Worm (Caenorhabditis elegans) whole organism, early embryonic: ENCODE data around the gene W07G4.2.

Experiments
- ama-1 ChIP-seq: fragments of 150-350 bp; optimal IDR thresholded peaks from 2 replicates; lab custom pipeline; 2014
- hnd-1 ChIP-seq: sonication (generic microtip); optimal IDR thresholded peaks from 2 replicates; lab custom pipeline; 2016; ENCODE audit warnings: missing genetic modification characterization, missing compliant biosample characterization
- tbx-11 ChIP-seq: fragments of 200-800 bp; sonication (Bioruptor generic); IDR thresholded peaks from 2 replicates; pipeline ENCODE4 v1.3.6; 2022; ENCODE audit warnings: missing genetic modification characterization, missing compliant biosample characterization

DNA sequence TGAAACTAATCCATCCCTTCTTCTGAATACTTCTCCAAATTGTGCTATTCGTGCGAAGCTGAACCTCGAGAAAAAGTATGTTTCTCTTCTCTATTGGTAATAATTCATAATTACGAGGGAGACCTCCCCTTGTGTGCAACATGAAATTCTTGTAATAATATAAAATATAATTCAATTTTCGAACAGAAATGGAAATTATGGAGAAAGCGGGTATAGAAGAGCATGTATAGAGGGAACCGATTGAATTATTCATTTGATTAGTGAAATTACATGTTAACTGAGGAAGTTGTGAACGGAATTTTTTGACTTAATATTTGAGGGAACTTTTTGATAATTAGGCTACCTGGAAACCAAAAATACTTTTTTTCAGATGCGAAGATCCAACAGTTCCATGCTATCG lies 7.5 kb downstream of the W07G4.2 start:
- TF ChIP-seq ama-1 (lab: Kevin White, UChicago) (no peak), tbx-11 (GFP tag; lab: Robert Waterston, UW) (no peak), hnd-1 (tag; lab: Kevin White, UChicago) (no peak)
